Fruit fly (Drosophila melanogaster) S2 (cell line): ENCODE measurements around the gene CG14630.

Source experiments
- CG8478 ChIP-seq: fragments of >200 bp; optimal IDR thresholded peaks from 2 replicates; lab custom pipeline; 2018
- CTCF ChIP-seq, 2 experiments: fragments of >200 bp; optimal IDR thresholded peaks; 2 replicates each; lab custom pipeline; 2018

DNA sequence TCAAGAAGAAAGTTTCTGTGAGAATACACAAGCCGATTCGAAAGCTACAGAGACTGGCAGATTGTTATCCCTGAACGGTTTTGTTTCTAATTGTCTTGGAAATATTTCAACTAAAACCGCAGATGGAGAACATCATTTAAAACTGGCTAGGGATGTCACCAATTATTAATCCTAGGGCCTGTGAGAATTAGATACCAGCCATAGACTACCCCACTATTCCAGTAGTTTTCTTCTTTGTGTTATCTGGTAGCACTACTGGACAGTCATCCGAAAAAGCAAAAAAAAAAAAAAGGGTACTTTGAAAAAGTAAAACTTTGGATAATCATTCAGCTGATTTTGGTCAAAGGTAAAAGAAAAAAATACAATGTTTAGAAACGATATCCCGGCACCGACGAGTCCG, 41.1 kb upstream of the CG14630 start, which contains the start of gene CG18823:
- no peak for TF ChIP-seq CG8478 (lab: Kevin White, UChicago)
- TF ChIP-seq CTCF (optimal IDR thresholded peaks at IDR 0.05; lab: Kevin White, UChicago) = no peak
